Fruit fly (Drosophila melanogaster) whole organism, prepupa: ENCODE results near the gene CG33941.
A peak's percentile ranks its signal among the peaks of the same experiment; 100 is the strongest.

Experiments
- CG10669 ChIP-seq: fragments of 200-800 bp; sonication (Bioruptor generic); optimal IDR thresholded peaks from 3 replicates; lab custom pipeline; 2018; ENCODE audit warnings: missing biosample characterization, mild to moderate bottlenecking, missing genetic modification characterization, moderate library complexity
- CG11762 ChIP-seq: fragments of 200-800 bp; sonication (Bioruptor generic); optimal IDR thresholded peaks from 3 replicates; lab custom pipeline; 2016; ENCODE audit warnings: missing biosample characterization, missing genetic modification characterization; ENCODE audit not compliant: insufficient read depth
- CG1621 ChIP-seq: fragments of 200-800 bp; sonication (Bioruptor generic); optimal IDR thresholded peaks from 3 replicates; lab custom pipeline; 2018; ENCODE audit warnings: missing biosample characterization, mild to moderate bottlenecking, missing genetic modification characterization
- CG4318 ChIP-seq: fragments of 200-800 bp; sonication (Bioruptor generic); optimal IDR thresholded peaks from 3 replicates; lab custom pipeline; 2017; ENCODE audit warnings: missing biosample characterization, mild to moderate bottlenecking, missing genetic modification characterization
- Eip93F ChIP-seq: fragments of 200-800 bp; sonication (Bioruptor generic); optimal IDR thresholded peaks from 2 replicates; lab custom pipeline; 2016; ENCODE audit warnings: missing biosample characterization, mild to moderate bottlenecking, missing genetic modification characterization
- dsx ChIP-seq: fragments of 200-800 bp; optimal IDR thresholded peaks from 3 replicates; lab custom pipeline; 2019; ENCODE audit warnings: missing biosample characterization, mild to moderate bottlenecking, missing genetic modification characterization, moderate library complexity; ENCODE audit not compliant: poor library complexity, severe bottlenecking
- lz ChIP-seq: fragments of 200-800 bp; sonication (Bioruptor generic); optimal IDR thresholded peaks from 3 replicates; lab custom pipeline; 2016; ENCODE audit warnings: missing biosample characterization, missing genetic modification characterization

DNA sequence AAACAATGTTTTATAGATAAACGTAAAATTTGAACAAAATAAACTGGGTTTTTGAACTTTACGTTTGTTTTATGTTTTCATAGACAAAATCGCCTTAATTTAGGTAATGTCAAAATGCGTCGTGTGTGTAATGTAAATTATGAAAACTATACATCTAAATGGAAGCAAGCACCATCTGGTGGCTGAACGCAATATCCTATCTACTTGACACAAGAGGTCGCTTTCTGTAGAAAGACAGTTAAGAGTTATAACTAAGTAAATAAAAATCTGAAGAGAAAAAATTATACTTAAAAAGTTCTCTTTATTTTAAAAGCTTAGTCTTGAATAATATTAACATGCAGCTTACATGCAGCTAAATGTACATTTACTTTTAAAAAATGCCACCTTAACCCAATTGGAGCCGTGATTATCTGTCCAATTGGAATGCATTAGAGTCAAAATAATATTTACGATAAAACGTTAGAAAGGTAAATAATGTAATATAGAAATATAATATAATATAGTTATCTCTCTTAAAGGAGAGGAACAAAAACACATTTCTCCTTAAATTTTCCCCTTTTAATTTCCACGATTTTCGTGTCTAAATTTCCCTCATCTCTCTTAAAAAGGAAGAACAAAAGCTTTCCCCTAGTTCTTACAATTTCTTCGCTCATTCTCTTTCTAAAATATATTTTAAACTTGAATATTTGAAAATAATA, 42.5 kb upstream of the CG33941 start:
- TF ChIP-seq CG10669 (GFP tag; lab: Kevin White, UChicago) (peak; percentile 47), CG4318 (GFP tag; lab: Kevin White, UChicago) (peak; percentile 21), lz (peak; percentile 89), Eip93F (no peak), dsx (GFP tag; lab: Kevin White, UChicago) (no peak), CG11762 (peak; percentile 57), CG1621 (tag; lab: Kevin White, UChicago) (no peak)
